Worm (Caenorhabditis elegans) whole organism, mixed stage, embryonic: ENCODE data around the gene pde-2.

Experiments used
- M03D4.4 ChIP-seq: sonication (generic microtip); optimal IDR thresholded peaks from 2 replicates; lab custom pipeline; 2017; ENCODE audit warnings: mild to moderate bottlenecking, missing genetic modification characterization, missing compliant biosample characterization
- bed-3 ChIP-seq: fragments of 200-800 bp; sonication (Bioruptor generic); optimal IDR thresholded peaks from 3 replicates; lab custom pipeline; 2018; ENCODE audit warnings: mild to moderate bottlenecking, missing genetic modification characterization, moderate library complexity, missing compliant biosample characterization
- elt-3 ChIP-seq: fragments of 150-350 bp; optimal IDR thresholded peaks from 2 replicates; lab custom pipeline; 2014; ENCODE audit warnings: missing biosample characterization, missing genetic modification characterization
- lin-13 ChIP-seq: fragments of 150-350 bp; optimal IDR thresholded peaks from 2 replicates; lab custom pipeline; 2014; ENCODE audit warnings: missing biosample characterization, missing genetic modification characterization
- mep-1 ChIP-seq: fragments of 150-350 bp; optimal IDR thresholded peaks from 2 replicates; lab custom pipeline; 2017; ENCODE audit warnings: missing biosample characterization, missing genetic modification reagents, missing genetic modification characterization, inconsistent platforms
- nhr-28 ChIP-seq: fragments of 150-350 bp; optimal IDR thresholded peaks from 2 replicates; lab custom pipeline; 2014; ENCODE audit warnings: missing biosample characterization, missing genetic modification characterization
- nhr-76 ChIP-seq: sonication (generic microtip); optimal IDR thresholded peaks from 2 replicates; lab custom pipeline; 2017; ENCODE audit warnings: missing biosample characterization, missing genetic modification characterization
- pha-4 ChIP-seq: fragments of 150-350 bp; optimal IDR thresholded peaks from 2 replicates; lab custom pipeline; 2018; ENCODE audit warnings: missing biosample characterization, missing genetic modification reagents, missing genetic modification characterization
- snpc-4 ChIP-seq: fragments of 150-350 bp; optimal IDR thresholded peaks from 2 replicates; lab custom pipeline; 2014; ENCODE audit warnings: missing biosample characterization, missing genetic modification characterization
- unc-39 ChIP-seq: fragments of 150-350 bp; optimal IDR thresholded peaks from 2 replicates; lab custom pipeline; 2014; ENCODE audit warnings: missing biosample characterization, missing genetic modification characterization
- ztf-11 ChIP-seq: fragments of 150-350 bp; optimal IDR thresholded peaks from 2 replicates; lab custom pipeline; 2014; ENCODE audit warnings: missing biosample characterization, missing genetic modification characterization

- no peak for TF ChIP-seq elt-3
- no peak for TF ChIP-seq lin-13 (tag; lab: Kevin White, UChicago)
- TF ChIP-seq bed-3 (GFP tag; lab: Kevin White, UChicago), result no peak
- no peak for TF ChIP-seq unc-39 (tag; lab: Kevin White, UChicago)
- no peak for TF ChIP-seq nhr-28 (tag; lab: Kevin White, UChicago)
- TF ChIP-seq snpc-4 (tag; lab: Kevin White, UChicago), result no peak
- TF ChIP-seq ztf-11 (tag; lab: Kevin White, UChicago), result no peak
- TF ChIP-seq mep-1 (tag; lab: Kevin White, UChicago), result no peak
- TF ChIP-seq nhr-76, result no peak
- TF ChIP-seq M03D4.4, result no peak
- TF ChIP-seq pha-4 (tag; lab: Kevin White, UChicago), result no peak
Measured at ce11 chrIII:8980892-8981291, 805 bp downstream of the pde-2 start.
